Fruit fly (Drosophila melanogaster): Measurements from ENCODE around the gene CG9743.
A peak's percentile ranks its signal among the peaks of the same experiment; 100 is the strongest.

DNA sequence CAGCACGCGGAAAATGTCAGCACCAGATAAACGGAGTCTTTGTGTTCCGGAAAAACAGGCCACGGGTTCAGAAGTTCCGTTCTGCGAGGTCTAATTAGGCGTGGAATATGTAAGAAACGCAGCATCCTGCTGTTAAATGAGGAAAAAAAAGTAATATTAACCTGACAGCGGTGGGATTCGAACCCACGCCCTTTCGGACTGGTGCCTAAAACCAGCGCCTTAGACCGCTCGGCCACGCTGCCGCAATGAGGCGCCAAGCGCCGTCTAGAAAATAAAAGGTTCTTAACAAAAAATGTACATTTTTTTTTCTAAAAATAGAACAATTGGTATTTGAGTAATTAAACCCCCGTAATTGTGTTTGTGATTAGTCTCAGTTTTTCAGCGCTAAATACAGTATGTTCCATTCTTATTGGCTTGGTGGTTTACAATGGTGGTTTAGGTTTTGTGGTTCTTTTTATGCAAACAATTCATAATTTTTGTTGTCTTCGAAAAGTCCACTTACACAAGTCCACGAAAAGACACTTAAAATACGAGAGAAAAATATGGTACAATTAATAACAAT is 45.1 kb upstream of the CG9743 start:
- no peak for TF ChIP-seq h (GFP tag; optimal IDR thresholded peaks at IDR 0.05)
- TF ChIP-seq lola (GFP tag; optimal IDR thresholded peaks at IDR 0.05): no peak
- no peak for TF ChIP-seq HLH106 (tag; optimal IDR thresholded peaks at IDR 0.05)
- TF ChIP-seq Sp1 (GFP tag; optimal IDR thresholded peaks at IDR 0.05): no peak
- no peak for TF ChIP-seq Abd-B (GFP tag; optimal IDR thresholded peaks at IDR 0.05)
- TF ChIP-seq psq (GFP tag; optimal IDR thresholded peaks at IDR 0.05): no peak
- no peak for TF ChIP-seq N (GFP tag; optimal IDR thresholded peaks at IDR 0.05)
- TF ChIP-seq Myc (optimal IDR thresholded peaks at IDR 0.05): no peak
- TF ChIP-seq fru (GFP tag; optimal IDR thresholded peaks at IDR 0.05): no peak
- no peak for TF ChIP-seq Rel (GFP tag; optimal IDR thresholded peaks at IDR 0.05)
- peak; percentile 84 for TF ChIP-seq Rel (tag; optimal IDR thresholded peaks at IDR 0.05)
- TF ChIP-seq dl (GFP tag; optimal IDR thresholded peaks at IDR 0.05; ENCODE audit: insufficient read depth in 1 of 2, partially characterized antibody in 2 of 2): no peak
- no peak for TF ChIP-seq Dfd (GFP tag; optimal IDR thresholded peaks at IDR 0.05)
- no peak for TF ChIP-seq Dif (GFP tag; optimal IDR thresholded peaks at IDR 0.05; ENCODE audit: partially characterized antibody)
- no peak for TF ChIP-seq usp (GFP tag; optimal IDR thresholded peaks at IDR 0.05)

Data from whole organism, wandering third instar larva.